Worm (Caenorhabditis elegans): ENCODE measurements around the gene T01C3.3.

DNA sequence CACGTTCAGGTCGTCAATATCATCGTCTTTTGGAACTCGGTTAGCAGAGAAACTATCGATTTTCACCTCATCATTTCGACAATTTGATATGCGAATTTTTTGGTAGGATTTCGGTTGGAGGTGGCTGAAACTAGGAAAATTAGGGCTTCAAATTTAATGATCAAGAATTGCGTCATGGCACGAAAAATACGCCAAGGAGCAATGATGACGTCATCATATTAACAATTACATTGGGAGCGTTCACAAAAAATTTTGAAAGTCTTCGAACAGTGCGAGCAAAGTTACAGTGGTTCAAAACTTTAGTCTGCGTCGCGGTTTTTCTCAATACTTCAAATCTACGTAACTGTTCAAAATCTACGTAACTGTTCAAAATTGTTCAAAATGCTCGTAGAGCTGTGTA lies 49.6 kb downstream of the T01C3.3 start:
- TF ChIP-seq elt-3 (tag; optimal IDR thresholded peaks at IDR 0.05) (no peak), nhr-2 (tag; optimal IDR thresholded peaks at IDR 0.05) (no peak), mls-2 (tag; optimal IDR thresholded peaks at IDR 0.05) (no peak), lsy-2 (tag; optimal IDR thresholded peaks at IDR 0.05) (no peak), nhr-12 (tag; optimal IDR thresholded peaks at IDR 0.05) (no peak), lin-32 (GFP tag; optimal IDR thresholded peaks at IDR 0.05) (no peak), drap-1 (GFP tag; optimal IDR thresholded peaks at IDR 0.05) (no peak), snpc-4 (tag; optimal IDR thresholded peaks at IDR 0.05) (no peak)
